Worm (Caenorhabditis elegans) whole organism, L3 larva: Measurements from ENCODE around the gene Y116F11B.9.

Source experiments
- egl-27 ChIP-seq: sonication (generic microtip); optimal IDR thresholded peaks from 4 replicates; lab custom pipeline; 2017; ENCODE audit warnings: missing biosample characterization, missing genetic modification reagents, missing genetic modification characterization
- lin-39 ChIP-seq: fragments of 150-350 bp; optimal IDR thresholded peaks from 2 replicates; lab custom pipeline; 2018; ENCODE audit warnings: missing biosample characterization, missing genetic modification reagents, missing genetic modification characterization
- nhr-11 ChIP-seq: fragments of 150-350 bp; optimal IDR thresholded peaks from 2 replicates; lab custom pipeline; 2014; ENCODE audit warnings: missing biosample characterization, missing genetic modification characterization
- nhr-12 ChIP-seq: fragments of 150-350 bp; optimal IDR thresholded peaks from 2 replicates; lab custom pipeline; 2014; ENCODE audit warnings: missing biosample characterization, missing genetic modification characterization
- nhr-28 ChIP-seq: fragments of 150-350 bp; optimal IDR thresholded peaks from 2 replicates; lab custom pipeline; 2014; ENCODE audit warnings: missing biosample characterization, missing genetic modification characterization
- pha-4 ChIP-seq: fragments of 150-350 bp; optimal IDR thresholded peaks from 2 replicates; lab custom pipeline; 2014; ENCODE audit warnings: missing biosample characterization, missing genetic modification reagents, missing genetic modification characterization
- unc-39 ChIP-seq: sonication (generic microtip); optimal IDR thresholded peaks from 4 replicates; lab custom pipeline; 2017; ENCODE audit warnings: missing biosample characterization, missing genetic modification characterization

DNA sequence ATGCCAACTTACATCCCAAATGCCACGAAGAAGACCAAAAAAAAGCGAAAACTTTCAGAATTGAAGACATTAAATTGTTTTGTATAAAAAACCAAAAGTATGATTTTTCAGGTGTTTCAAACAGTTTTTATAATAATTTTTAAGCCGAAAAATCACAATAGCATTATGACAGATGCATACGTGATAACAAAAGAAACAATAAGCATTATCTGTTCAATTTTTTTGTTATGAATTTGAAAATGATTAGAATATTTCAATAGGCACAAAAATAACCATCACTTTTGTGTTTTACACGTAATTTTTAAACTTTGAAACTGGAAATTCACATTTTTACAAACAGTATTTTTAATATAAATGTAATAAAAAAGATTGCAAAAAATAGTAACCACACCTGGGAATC is 45.7 kb downstream of the Y116F11B.9 start, which contains the start of gene Y116F11B.17:
- TF ChIP-seq pha-4 (tag; lab: Kevin White, UChicago) = no peak
- no peak for TF ChIP-seq nhr-28 (tag; lab: Kevin White, UChicago)
- TF ChIP-seq lin-39 (tag; lab: Kevin White, UChicago) = no peak
- no peak for TF ChIP-seq unc-39
- no peak for TF ChIP-seq nhr-12
- TF ChIP-seq egl-27 (tag; lab: Kevin White, UChicago) = no peak
- TF ChIP-seq nhr-11 = no peak
